Fruit fly (Drosophila melanogaster) whole organism, adult: ENCODE measurements around the gene CG33108.

Source experiments
- CG11617 ChIP-seq: fragments of 200-800 bp; sonication (Bioruptor generic); optimal IDR thresholded peaks from 2 replicates; lab custom pipeline; 2017; ENCODE audit warnings: mild to moderate bottlenecking, missing biosample characterization, missing genetic modification reagents, missing genetic modification characterization
- CG12768 ChIP-seq: fragments of 200-800 bp; sonication (Bioruptor generic); optimal IDR thresholded peaks from 2 replicates; lab custom pipeline; 2017; ENCODE audit warnings: missing biosample characterization, missing genetic modification characterization, mild to moderate bottlenecking, moderate library complexity, missing genetic modification reagents
- CG5204 ChIP-seq: fragments of 200-800 bp; sonication (Bioruptor generic); optimal IDR thresholded peaks from 2 replicates; lab custom pipeline; 2016; ENCODE audit warnings: missing biosample characterization, missing genetic modification characterization
- CG7101 ChIP-seq: fragments of 200-800 bp; sonication (Bioruptor generic); optimal IDR thresholded peaks from 2 replicates; lab custom pipeline; 2018; ENCODE audit warnings: missing biosample characterization, mild to moderate bottlenecking, missing genetic modification characterization, moderate library complexity
- Clk ChIP-seq: fragments of 200-800 bp; sonication (Bioruptor generic); optimal IDR thresholded peaks from 2 replicates; lab custom pipeline; 2017; ENCODE audit warnings: missing biosample characterization, missing genetic modification characterization
- Hr96 ChIP-seq: fragments of 200-800 bp; sonication (Bioruptor generic); optimal IDR thresholded peaks from 2 replicates; lab custom pipeline; 2016; ENCODE audit warnings: missing biosample characterization, missing genetic modification characterization
- Mnt ChIP-seq: fragments of 200-800 bp; sonication (Bioruptor generic); optimal IDR thresholded peaks from 2 replicates; lab custom pipeline; 2016; ENCODE audit warnings: missing biosample characterization, mild to moderate bottlenecking, missing genetic modification characterization
- cic ChIP-seq: fragments of 200-800 bp; sonication (Bioruptor generic); optimal IDR thresholded peaks from 2 replicates; lab custom pipeline; 2017; ENCODE audit warnings: missing biosample characterization, mild to moderate bottlenecking, missing genetic modification characterization, moderate library complexity
- kay ChIP-seq: fragments of 200-800 bp; sonication (Bioruptor generic); peaks from one replicate; lab custom pipeline; 2016; ENCODE audit warnings: missing biosample characterization, missing genetic modification characterization, borderline replicate concordance
- ovo ChIP-seq: fragments of 200-800 bp; sonication (Bioruptor generic); optimal IDR thresholded peaks from 2 replicates; lab custom pipeline; 2016; ENCODE audit warnings: missing biosample characterization, missing genetic modification characterization
- toe ChIP-seq: fragments of 200-800 bp; sonication (Bioruptor generic); optimal IDR thresholded peaks from 2 replicates; lab custom pipeline; 2016; ENCODE audit warnings: missing biosample characterization, missing genetic modification characterization

dm6 chr3R:24015939-24016913, 20.8 kb downstream of the CG33108 start:
- TF ChIP-seq CG11617 (GFP tag; lab: Kevin White, UChicago) (no peak), CG12768 (GFP tag; lab: Kevin White, UChicago) (peak; percentile 64), CG5204 (no peak), cic (GFP tag; lab: Kevin White, UChicago) (peak; percentile 44), kay (GFP tag; lab: Kevin White, UChicago) (peak; percentile 77), Hr96 (no peak), Mnt (no peak), ovo (GFP tag; lab: Kevin White, UChicago) (no peak), toe (GFP tag; lab: Kevin White, UChicago) (no peak), CG7101 (tag; lab: Kevin White, UChicago) (no peak), Clk (GFP tag; lab: Kevin White, UChicago) (no peak)
